Fruit fly (Drosophila melanogaster) whole organism, embryonic: ENCODE measurements around the gene CG2187.

Experiments
- Ada2b ChIP-seq: fragments of 200-800 bp; sonication (Bioruptor generic); IDR thresholded peaks from 2 replicates; pipeline ENCODE4 v1.3.6; 2022; ENCODE audit warnings: missing biosample characterization, missing genetic modification characterization
- Bgb ChIP-seq: fragments of 200-800 bp; sonication (Bioruptor generic); IDR thresholded peaks from 2 replicates; pipeline ENCODE4 v1.3.6; 2022; ENCODE audit warnings: missing biosample characterization, missing genetic modification characterization; ENCODE audit not compliant: partially characterized antibody
- CG10543 ChIP-seq: fragments of 200-800 bp; sonication (Bioruptor generic); optimal IDR thresholded peaks from 3 replicates; lab custom pipeline; 2017; ENCODE audit warnings: missing biosample characterization, mild to moderate bottlenecking, missing genetic modification characterization, moderate library complexity
- CG11695 ChIP-seq: fragments of 200-800 bp; sonication (Bioruptor generic); IDR thresholded peaks from 3 replicates; pipeline ENCODE4 v1.3.6; 2022; ENCODE audit warnings: missing biosample characterization, missing genetic modification characterization
- CG12769 ChIP-seq: fragments of 200-800 bp; sonication (Bioruptor generic); optimal IDR thresholded peaks from 2 replicates; lab custom pipeline; 2019; ENCODE audit warnings: missing biosample characterization, mild to moderate bottlenecking, missing genetic modification characterization, moderate library complexity
- CG12942 ChIP-seq: fragments of 200-800 bp; sonication (Bioruptor generic); optimal IDR thresholded peaks from 3 replicates; lab custom pipeline; 2016; ENCODE audit warnings: missing biosample characterization, missing genetic modification characterization
- CG13287 ChIP-seq: fragments of 200-800 bp; sonication (Bioruptor generic); IDR thresholded peaks from 2 replicates; pipeline ENCODE4 v1.3.6; 2022; ENCODE audit warnings: missing biosample characterization, missing genetic modification characterization; ENCODE audit not compliant: partially characterized antibody
- CG13296 ChIP-seq: fragments of 200-800 bp; sonication (Bioruptor generic); optimal IDR thresholded peaks from 3 replicates; lab custom pipeline; 2018; ENCODE audit warnings: missing biosample characterization, mild to moderate bottlenecking, missing genetic modification characterization
- CG13894 ChIP-seq: fragments of 200-800 bp; sonication (Bioruptor generic); optimal IDR thresholded peaks from 3 replicates; lab custom pipeline; 2018; ENCODE audit warnings: missing biosample characterization, mild to moderate bottlenecking, missing genetic modification characterization, moderate library complexity
- CG14014 ChIP-seq: fragments of 200-800 bp; sonication (Bioruptor generic); IDR thresholded peaks from 2 replicates; pipeline ENCODE4 v1.3.6; 2022; ENCODE audit warnings: missing biosample characterization, missing genetic modification characterization
- CG15601 ChIP-seq: fragments of 200-800 bp; sonication (Bioruptor generic); optimal IDR thresholded peaks from 3 replicates; lab custom pipeline; 2019; ENCODE audit warnings: missing biosample characterization, mild to moderate bottlenecking, missing genetic modification characterization, moderate library complexity
- CG30403 ChIP-seq: fragments of 200-800 bp; sonication (Bioruptor generic); optimal IDR thresholded peaks from 3 replicates; lab custom pipeline; 2016; ENCODE audit warnings: missing biosample characterization, missing genetic modification characterization
- CG31388 ChIP-seq: fragments of 200-800 bp; sonication (Bioruptor generic); optimal IDR thresholded peaks from 2 replicates; lab custom pipeline; 2016; ENCODE audit warnings: missing biosample characterization, missing genetic modification characterization
- CG32767 ChIP-seq: fragments of 200-800 bp; sonication (Bioruptor generic); IDR thresholded peaks from 2 replicates; pipeline ENCODE4 v1.3.6; 2022; ENCODE audit warnings: missing biosample characterization, missing genetic modification characterization
- CG34224 ChIP-seq: fragments of 200-800 bp; sonication (Bioruptor generic); IDR thresholded peaks from 3 replicates; pipeline ENCODE4 v1.3.6; 2022; ENCODE audit warnings: missing biosample characterization, missing genetic modification characterization; ENCODE audit not compliant: partially characterized antibody
- CG34422 ChIP-seq: fragments of 200-800 bp; sonication (Bioruptor generic); IDR thresholded peaks from 3 replicates; pipeline ENCODE4 v1.3.6; 2022; ENCODE audit warnings: missing biosample characterization, missing genetic modification characterization
- CG4328 ChIP-seq: fragments of 200-800 bp; sonication (Bioruptor generic); optimal IDR thresholded peaks from 3 replicates; lab custom pipeline; 2017; ENCODE audit warnings: missing biosample characterization, missing genetic modification reagents, missing genetic modification characterization
- CG8924 ChIP-seq: fragments of 200-800 bp; optimal IDR thresholded peaks from 3 replicates; lab custom pipeline; 2019; ENCODE audit warnings: missing biosample characterization, mild to moderate bottlenecking, missing genetic modification characterization, moderate library complexity
- CG9797 ChIP-seq: fragments of 200-800 bp; sonication (Bioruptor generic); optimal IDR thresholded peaks from 3 replicates; lab custom pipeline; 2018; ENCODE audit warnings: missing biosample characterization, mild to moderate bottlenecking, missing genetic modification characterization
- Chrac-16 ChIP-seq: fragments of 200-800 bp; sonication (Bioruptor generic); optimal IDR thresholded peaks from 3 replicates; lab custom pipeline; 2016; ENCODE audit warnings: missing biosample characterization, missing genetic modification characterization
- Dip2 ChIP-seq: fragments of 200-800 bp; sonication (Bioruptor generic); IDR thresholded peaks from 2 replicates; pipeline ENCODE4 v1.3.6; 2022; ENCODE audit warnings: missing biosample characterization, missing genetic modification characterization
- Doc2 ChIP-seq: fragments of 200-800 bp; sonication (Bioruptor generic); IDR thresholded peaks from 2 replicates; pipeline ENCODE4 v1.3.6; 2022; ENCODE audit warnings: missing biosample characterization, missing genetic modification characterization
- Gsc ChIP-seq: fragments of 200-800 bp; sonication (Bioruptor generic); IDR thresholded peaks from 2 replicates; pipeline ENCODE4 v1.3.6; 2022; ENCODE audit warnings: missing biosample characterization, missing genetic modification characterization
- MTF-1 ChIP-seq: fragments of 200-800 bp; sonication (Bioruptor generic); optimal IDR thresholded peaks from 2 replicates; lab custom pipeline; 2018; ENCODE audit warnings: missing biosample characterization, mild to moderate bottlenecking, missing genetic modification characterization, borderline replicate concordance
- Nf-YB ChIP-seq: fragments of 200-800 bp; sonication (Bioruptor generic); optimal IDR thresholded peaks from 3 replicates; lab custom pipeline; 2019; ENCODE audit warnings: missing biosample characterization, mild to moderate bottlenecking, missing genetic modification characterization, moderate library complexity
- Sox100B ChIP-seq: fragments of 200-800 bp; sonication (Bioruptor generic); optimal IDR thresholded peaks from 3 replicates; lab custom pipeline; 2018; ENCODE audit warnings: missing biosample characterization, mild to moderate bottlenecking, missing genetic modification characterization
- cg ChIP-seq: fragments of 200-800 bp; sonication (Bioruptor generic); optimal IDR thresholded peaks from 3 replicates; lab custom pipeline; 2019; ENCODE audit warnings: missing biosample characterization, mild to moderate bottlenecking, missing genetic modification characterization, moderate library complexity
- ci ChIP-seq: fragments of 200-800 bp; sonication (Bioruptor generic); IDR thresholded peaks from 3 replicates; pipeline ENCODE4 v1.3.6; 2022; ENCODE audit warnings: missing biosample characterization, missing genetic modification characterization
- crc ChIP-seq: fragments of 200-800 bp; sonication (Bioruptor generic); optimal IDR thresholded peaks from 2 replicates; lab custom pipeline; 2016; ENCODE audit warnings: missing biosample characterization, missing genetic modification characterization
- crol ChIP-seq: fragments of 200-800 bp; sonication (Bioruptor generic); IDR thresholded peaks from 2 replicates; pipeline ENCODE4 v1.3.6; 2022; ENCODE audit warnings: missing biosample characterization, missing genetic modification characterization
- da ChIP-seq: fragments of 200-800 bp; sonication (Bioruptor generic); optimal IDR thresholded peaks from 2 replicates; lab custom pipeline; 2016; ENCODE audit warnings: missing biosample characterization, missing genetic modification characterization
- dmrt99B ChIP-seq: fragments of 200-800 bp; sonication (Bioruptor generic); optimal IDR thresholded peaks from 2 replicates; lab custom pipeline; 2018; ENCODE audit warnings: missing biosample characterization, mild to moderate bottlenecking, missing genetic modification characterization, moderate library complexity
- eyg ChIP-seq: fragments of 200-800 bp; sonication (Bioruptor generic); optimal IDR thresholded peaks from 3 replicates; lab custom pipeline; 2016; ENCODE audit warnings: missing biosample characterization, missing genetic modification characterization
- fru ChIP-seq: fragments of >200 bp; optimal IDR thresholded peaks from 2 replicates; lab custom pipeline; 2017
- gro ChIP-seq: fragments of 200-800 bp; sonication (Bioruptor generic); optimal IDR thresholded peaks from 2 replicates; lab custom pipeline; 2016; ENCODE audit warnings: missing biosample characterization, missing genetic modification characterization
- gt ChIP-seq: fragments of 200-800 bp; sonication (Bioruptor generic); IDR thresholded peaks from 2 replicates; pipeline ENCODE4 v1.3.6; 2022; ENCODE audit warnings: missing biosample characterization, missing genetic modification characterization
- hbn ChIP-seq: fragments of 200-800 bp; sonication (Bioruptor generic); IDR thresholded peaks from 2 replicates; pipeline ENCODE4 v1.3.6; 2022; ENCODE audit warnings: missing biosample characterization, missing genetic modification characterization; ENCODE audit not compliant: partially characterized antibody
- lilli ChIP-seq: fragments of 200-800 bp; sonication (Bioruptor generic); optimal IDR thresholded peaks from 3 replicates; lab custom pipeline; 2016; ENCODE audit warnings: missing biosample characterization, missing genetic modification characterization
- mirr ChIP-seq: fragments of 200-800 bp; sonication (Bioruptor generic); optimal IDR thresholded peaks from 3 replicates; lab custom pipeline; 2018; ENCODE audit warnings: missing biosample characterization, mild to moderate bottlenecking, missing genetic modification characterization
- nmo ChIP-seq: fragments of 200-800 bp; sonication (Bioruptor generic); optimal IDR thresholded peaks from 2 replicates; lab custom pipeline; 2018; ENCODE audit warnings: missing biosample characterization, mild to moderate bottlenecking, missing genetic modification characterization, moderate library complexity
- oc ChIP-seq: fragments of 200-800 bp; sonication (Bioruptor generic); optimal IDR thresholded peaks from 2 replicates; lab custom pipeline; 2018; ENCODE audit warnings: missing biosample characterization, mild to moderate bottlenecking, missing genetic modification characterization, moderate library complexity
- odd ChIP-seq: fragments of 200-800 bp; sonication (Bioruptor generic); optimal IDR thresholded peaks from 2 replicates; lab custom pipeline; 2017; ENCODE audit warnings: missing biosample characterization, mild to moderate bottlenecking, missing genetic modification characterization
- ro ChIP-seq: fragments of 200-800 bp; sonication (Bioruptor generic); IDR thresholded peaks from 2 replicates; pipeline ENCODE4 v1.3.6; 2022; ENCODE audit warnings: missing biosample characterization, missing genetic modification characterization
- sisA ChIP-seq: fragments of 200-800 bp; sonication (Bioruptor generic); IDR thresholded peaks from 2 replicates; pipeline ENCODE4 v1.3.6; 2022; ENCODE audit warnings: missing biosample characterization, missing genetic modification characterization
- so ChIP-seq: fragments of 200-800 bp; sonication (Bioruptor generic); IDR thresholded peaks from 3 replicates; pipeline ENCODE4 v1.3.6; 2022; ENCODE audit warnings: missing biosample characterization, missing genetic modification characterization
- sqz ChIP-seq: fragments of 200-800 bp; sonication (Bioruptor generic); optimal IDR thresholded peaks from 3 replicates; lab custom pipeline; 2018; ENCODE audit warnings: missing biosample characterization, mild to moderate bottlenecking, missing genetic modification characterization
- tio ChIP-seq: fragments of 200-800 bp; sonication (Bioruptor generic); optimal IDR thresholded peaks from 2 replicates; lab custom pipeline; 2017; ENCODE audit warnings: missing biosample characterization, missing genetic modification characterization, inconsistent platforms
- tll ChIP-seq, 2 experiments: fragments of 200-800 bp in 1 of 2; fragments of >200 bp in 1 of 2; sonication (Bioruptor generic) in 1 of 2; optimal IDR thresholded peaks; 2 replicates each; lab custom pipeline; 2017 to 2019; ENCODE audit warnings: missing biosample characterization in 2 of 2, missing genetic modification characterization in 2 of 2, mild to moderate bottlenecking in 1 of 2, moderate library complexity in 1 of 2
- ttk ChIP-seq: fragments of 200-800 bp; sonication (Bioruptor generic); IDR thresholded peaks from 2 replicates; pipeline ENCODE4 v2.1.2; 2022; ENCODE audit warnings: missing biosample characterization, missing genetic modification characterization
- twi ChIP-seq: fragments of 200-800 bp; optimal IDR thresholded peaks from 2 replicates; lab custom pipeline; 2019; ENCODE audit warnings: missing biosample characterization, mild to moderate bottlenecking, missing genetic modification characterization, moderate library complexity
- vfl ChIP-seq: fragments of 200-800 bp; sonication (Bioruptor generic); optimal IDR thresholded peaks from 2 replicates; lab custom pipeline; 2016; ENCODE audit warnings: missing biosample characterization, missing genetic modification characterization
- wek ChIP-seq: fragments of 200-800 bp; sonication (Bioruptor generic); optimal IDR thresholded peaks from 3 replicates; lab custom pipeline; 2018; ENCODE audit warnings: missing biosample characterization, mild to moderate bottlenecking, missing genetic modification characterization, moderate library complexity

The CG2187 gene

dm6 chr3R:31721958-31722357 lies 36.5 kb downstream of the CG2187 start (continued):
- TF ChIP-seq Doc2 (GFP tag; lab: Robert Waterston, UW) = no peak
- no peak for TF ChIP-seq CG8924
- TF ChIP-seq hbn (GFP tag; lab: Robert Waterston, UW) = no peak
- TF ChIP-seq CG12769 (tag; lab: Kevin White, UChicago) = peak; percentile 82
- peak; percentile 27; the same call in 1 of the 3 replicates for TF ChIP-seq CG34224 (GFP tag; lab: Robert Waterston, UW)
- peak; percentile 52; the same call in 1 of the 3 replicates for TF ChIP-seq so (GFP tag; lab: Robert Waterston, UW)
- TF ChIP-seq Bgb (GFP tag; lab: Robert Waterston, UW) = no peak
- no peak for TF ChIP-seq CG15601 (tag; lab: Kevin White, UChicago)
- TF ChIP-seq mirr (GFP tag; lab: Kevin White, UChicago) = no peak
- no peak for TF ChIP-seq ro
- no peak for TF ChIP-seq CG31388 (GFP tag; lab: Kevin White, UChicago)
- peak; percentile 72 for TF ChIP-seq CG13894 (tag; lab: Kevin White, UChicago)
- peak; percentile 63 for TF ChIP-seq sqz
- TF ChIP-seq dmrt99B (tag; lab: Kevin White, UChicago) = no peak
- TF ChIP-seq CG11695 (GFP tag; lab: Robert Waterston, UW) = 0 out of 3 replicates have a peak, but pooled peaks have one; percentile 29
- no peak for TF ChIP-seq odd (GFP tag; lab: Kevin White, UChicago)
- TF ChIP-seq gt (GFP tag; lab: Robert Waterston, UW) = no peak
- no peak for TF ChIP-seq Dip2 (GFP tag; lab: Robert Waterston, UW)
- TF ChIP-seq da (GFP tag; lab: Kevin White, UChicago) = no peak
- no peak for TF ChIP-seq tio
- TF ChIP-seq vfl (GFP tag; lab: Kevin White, UChicago) = no peak
- no peak for TF ChIP-seq nmo
- TF ChIP-seq CG13287 (GFP tag; lab: Robert Waterston, UW) = no peak
- no peak for TF ChIP-seq Chrac-16 (GFP tag; lab: Kevin White, UChicago)
- no peak for TF ChIP-seq eyg (GFP tag; lab: Kevin White, UChicago)
- TF ChIP-seq Ada2b (GFP tag; lab: Robert Waterston, UW) = no peak
- TF ChIP-seq CG12942 = no peak
- no peak for TF ChIP-seq lilli (GFP tag; lab: Kevin White, UChicago)
- peak; percentile 23 for TF ChIP-seq oc (tag; lab: Kevin White, UChicago)
- TF ChIP-seq CG34422 (GFP tag; lab: Robert Waterston, UW) = no peak
- no peak for TF ChIP-seq fru (lab: Kevin White, UChicago)
- no peak for TF ChIP-seq CG4328
- peak; percentile 92 for TF ChIP-seq crol (GFP tag; lab: Robert Waterston, UW)
- no peak for TF ChIP-seq CG32767 (GFP tag; lab: Robert Waterston, UW)
- peak; percentile 13 for TF ChIP-seq wek (GFP tag; lab: Kevin White, UChicago)
- TF ChIP-seq Sox100B (GFP tag; lab: Kevin White, UChicago) = no peak
- TF ChIP-seq Nf-YB = no peak
- no peak for TF ChIP-seq gro (GFP tag; lab: Kevin White, UChicago)
- no peak for TF ChIP-seq twi (tag; lab: Kevin White, UChicago)
- peak; percentile 10 for TF ChIP-seq CG13296 (GFP tag; lab: Kevin White, UChicago)
- no peak for TF ChIP-seq crc
- TF ChIP-seq CG14014 = no peak
- TF ChIP-seq Gsc (GFP tag; lab: Robert Waterston, UW) = no peak
- peak; percentile 67 for TF ChIP-seq cg (GFP tag; lab: Kevin White, UChicago)
- peak; percentile 69 for TF ChIP-seq CG10543
- no peak for TF ChIP-seq MTF-1 (GFP tag; lab: Kevin White, UChicago)
- TF ChIP-seq sisA (GFP tag; lab: Robert Waterston, UW) = no peak
- no peak for TF ChIP-seq tll (GFP tag; optimal IDR thresholded peaks at IDR 0.05; lab: Kevin White, UChicago)
- TF ChIP-seq ci = peak; percentile 37; the same call in 1 of the 3 replicates
- TF ChIP-seq ttk = peak; percentile 44; the same call in 1 of the 2 replicates
- TF ChIP-seq CG9797 = no peak
- TF ChIP-seq CG30403 = no peak
